Worm (Caenorhabditis elegans) whole organism, L2 larva: ENCODE results near the gene Y73F8A.10.

Source experiments
- F13H6.1 ChIP-seq: sonication (generic microtip); optimal IDR thresholded peaks from 2 replicates; lab custom pipeline; 2016; ENCODE audit warnings: missing genetic modification characterization, missing compliant biosample characterization
- ZK546.5 ChIP-seq: sonication (generic microtip); optimal IDR thresholded peaks from 2 replicates; lab custom pipeline; 2017; ENCODE audit warnings: missing biosample characterization, missing genetic modification characterization
- fos-1 ChIP-seq: fragments of 150-350 bp; optimal IDR thresholded peaks from 2 replicates; lab custom pipeline; 2014; ENCODE audit warnings: missing biosample characterization, missing genetic modification characterization
- gmeb-1 ChIP-seq: fragments of 150-350 bp; optimal IDR thresholded peaks from 2 replicates; lab custom pipeline; 2014; ENCODE audit warnings: missing biosample characterization, missing genetic modification characterization
- lin-39 ChIP-seq: fragments of 150-350 bp; optimal IDR thresholded peaks from 2 replicates; lab custom pipeline; 2014; ENCODE audit warnings: missing biosample characterization, missing genetic modification reagents, missing genetic modification characterization
- nhr-11 ChIP-seq: fragments of 150-350 bp; optimal IDR thresholded peaks from 2 replicates; lab custom pipeline; 2014; ENCODE audit warnings: missing biosample characterization, missing genetic modification characterization
- nhr-77 ChIP-seq: fragments of 150-350 bp; optimal IDR thresholded peaks from 2 replicates; lab custom pipeline; 2014; ENCODE audit warnings: missing biosample characterization, missing genetic modification characterization
- unc-62 ChIP-seq: fragments of 150-350 bp; optimal IDR thresholded peaks from 2 replicates; lab custom pipeline; 2014; ENCODE audit warnings: missing biosample characterization, missing genetic modification reagents, missing genetic modification characterization

ce11 chrIV:15280219-15280618 is 13.9 kb upstream of the Y73F8A.10 start:
- no peak for TF ChIP-seq gmeb-1 (tag; lab: Kevin White, UChicago)
- TF ChIP-seq ZK546.5 (tag; lab: Kevin White, UChicago): no peak
- no peak for TF ChIP-seq lin-39
- TF ChIP-seq fos-1: no peak
- no peak for TF ChIP-seq unc-62 (GFP tag; lab: Kevin White, UChicago)
- no peak for TF ChIP-seq nhr-11 (tag; lab: Kevin White, UChicago)
- no peak for TF ChIP-seq nhr-77 (tag; lab: Kevin White, UChicago)
- no peak for TF ChIP-seq F13H6.1 (tag; lab: Kevin White, UChicago)
